Fruit fly (Drosophila melanogaster) whole organism, embryonic: ENCODE results near the gene CG17625.

Source experiments
- CG11504 ChIP-seq: fragments of 200-800 bp; sonication (Bioruptor generic); optimal IDR thresholded peaks from 3 replicates; lab custom pipeline; 2019; ENCODE audit warnings: missing biosample characterization, mild to moderate bottlenecking, missing genetic modification characterization, moderate library complexity
- CG13775 ChIP-seq: fragments of 200-800 bp; sonication (Bioruptor generic); optimal IDR thresholded peaks from 3 replicates; lab custom pipeline; 2017; ENCODE audit warnings: missing biosample characterization, mild to moderate bottlenecking, missing genetic modification characterization
- CG14710 ChIP-seq: fragments of 200-800 bp; sonication (Bioruptor generic); optimal IDR thresholded peaks from 3 replicates; lab custom pipeline; 2019; ENCODE audit warnings: missing biosample characterization, mild to moderate bottlenecking, missing genetic modification characterization, moderate library complexity
- CG15479 ChIP-seq: fragments of 200-800 bp; sonication (Bioruptor generic); optimal IDR thresholded peaks from 3 replicates; lab custom pipeline; 2019; ENCODE audit warnings: missing biosample characterization, mild to moderate bottlenecking, missing genetic modification characterization, moderate library complexity
- CG16813 ChIP-seq: fragments of 200-800 bp; sonication (Bioruptor generic); IDR thresholded peaks from 3 replicates; pipeline ENCODE4 v1.3.6; 2022; ENCODE audit warnings: missing biosample characterization, missing genetic modification characterization; ENCODE audit not compliant: partially characterized antibody
- CG17385 ChIP-seq: fragments of 200-800 bp; sonication (Bioruptor generic); optimal IDR thresholded peaks from 3 replicates; lab custom pipeline; 2018; ENCODE audit warnings: missing biosample characterization, mild to moderate bottlenecking, missing genetic modification characterization
- CG17829 ChIP-seq: fragments of 200-800 bp; optimal IDR thresholded peaks from 2 replicates; lab custom pipeline; 2019; ENCODE audit warnings: missing biosample characterization, mild to moderate bottlenecking, missing genetic modification characterization, moderate library complexity
- CG1792 ChIP-seq: fragments of 200-800 bp; sonication (Bioruptor generic); optimal IDR thresholded peaks from 2 replicates; lab custom pipeline; 2016; ENCODE audit warnings: missing biosample characterization, missing genetic modification characterization
- CG18476 ChIP-seq: fragments of 200-800 bp; sonication (Bioruptor generic); optimal IDR thresholded peaks from 2 replicates; lab custom pipeline; 2016; ENCODE audit warnings: missing biosample characterization, mild to moderate bottlenecking, missing genetic modification characterization
- CG2116 ChIP-seq: fragments of 200-800 bp; sonication (Bioruptor generic); optimal IDR thresholded peaks from 3 replicates; lab custom pipeline; 2018; ENCODE audit warnings: missing biosample characterization, mild to moderate bottlenecking, missing genetic modification characterization
- CG2875 ChIP-seq: fragments of 200-800 bp; sonication (Bioruptor generic); optimal IDR thresholded peaks from 2 replicates; lab custom pipeline; 2017; ENCODE audit warnings: missing biosample characterization, mild to moderate bottlenecking, missing genetic modification characterization, missing genetic modification reagents
- CG3163 ChIP-seq: fragments of 200-800 bp; sonication (Bioruptor generic); optimal IDR thresholded peaks from 3 replicates; lab custom pipeline; 2016; ENCODE audit warnings: missing biosample characterization, missing genetic modification characterization
- CG3281 ChIP-seq: fragments of 200-800 bp; sonication (Bioruptor generic); optimal IDR thresholded peaks from 3 replicates; lab custom pipeline; 2017; ENCODE audit warnings: missing biosample characterization, mild to moderate bottlenecking, missing genetic modification characterization
- CG4707 ChIP-seq: fragments of 200-800 bp; sonication (Bioruptor generic); optimal IDR thresholded peaks from 2 replicates; lab custom pipeline; 2018; ENCODE audit warnings: missing biosample characterization, mild to moderate bottlenecking, missing genetic modification characterization, moderate library complexity
- CG5180 ChIP-seq: fragments of 200-800 bp; sonication (Bioruptor generic); optimal IDR thresholded peaks from 3 replicates; lab custom pipeline; 2017; ENCODE audit warnings: missing biosample characterization, missing genetic modification characterization, mild to moderate bottlenecking, moderate library complexity, missing genetic modification reagents
- CG6854 ChIP-seq: fragments of 200-800 bp; sonication (Bioruptor generic); optimal IDR thresholded peaks from 3 replicates; lab custom pipeline; 2017; ENCODE audit warnings: missing biosample characterization, mild to moderate bottlenecking, missing genetic modification characterization
- CG7372 ChIP-seq: fragments of 200-800 bp; sonication (Bioruptor generic); IDR thresholded peaks from 2 replicates; pipeline ENCODE4 v1.3.6; 2022; ENCODE audit warnings: missing biosample characterization, missing genetic modification characterization
- CG7963 ChIP-seq: fragments of 200-800 bp; sonication (Bioruptor generic); IDR thresholded peaks from 3 replicates; pipeline ENCODE4 v1.3.6; 2022; ENCODE audit warnings: missing biosample characterization, missing genetic modification characterization; ENCODE audit not compliant: partially characterized antibody
- CG8290 ChIP-seq, 3 experiments: fragments of 200-800 bp; sonication (Bioruptor generic); optimal IDR thresholded peaks; 2 replicates each; lab custom pipeline; 2016 to 2019; ENCODE audit warnings: missing biosample characterization in 3 of 3, missing genetic modification characterization in 3 of 3, mild to moderate bottlenecking in 2 of 3, moderate library complexity in 1 of 3
- CG8478 ChIP-seq: fragments of >200 bp; optimal IDR thresholded peaks from 2 replicates; lab custom pipeline; 2018
- CG8924 ChIP-seq: fragments of 200-800 bp; optimal IDR thresholded peaks from 3 replicates; lab custom pipeline; 2019; ENCODE audit warnings: missing biosample characterization, mild to moderate bottlenecking, missing genetic modification characterization, moderate library complexity
- CG9817 ChIP-seq: fragments of 200-800 bp; sonication (Bioruptor generic); optimal IDR thresholded peaks from 2 replicates; lab custom pipeline; 2018; ENCODE audit warnings: missing biosample characterization, mild to moderate bottlenecking, missing genetic modification characterization, moderate library complexity
- Deaf1 ChIP-seq: fragments of 200-800 bp; optimal IDR thresholded peaks from 3 replicates; lab custom pipeline; 2019; ENCODE audit warnings: missing biosample characterization, mild to moderate bottlenecking, missing genetic modification characterization, moderate library complexity
- E2f2 ChIP-seq: fragments of 200-800 bp; sonication (Bioruptor generic); IDR thresholded peaks from 2 replicates; pipeline ENCODE4 v1.3.6; 2022; ENCODE audit warnings: missing biosample characterization, missing genetic modification characterization
- Ets65A ChIP-seq: fragments of 200-800 bp; sonication (Bioruptor generic); peaks from one replicate; lab custom pipeline; 2016; ENCODE audit warnings: missing biosample characterization, missing genetic modification characterization
- Fer3 ChIP-seq: fragments of 200-800 bp; sonication (Bioruptor generic); optimal IDR thresholded peaks from 2 replicates; lab custom pipeline; 2018; ENCODE audit warnings: missing biosample characterization, mild to moderate bottlenecking, missing genetic modification characterization, moderate library complexity
- Hr3 ChIP-seq: fragments of 200-800 bp; sonication (Bioruptor generic); optimal IDR thresholded peaks from 3 replicates; lab custom pipeline; 2016; ENCODE audit warnings: missing biosample characterization, missing genetic modification characterization
- Hr51 ChIP-seq, 2 experiments: fragments of 200-800 bp; sonication (Bioruptor generic); optimal IDR thresholded peaks; 2 replicates in 1 of 2; 3 replicates in 1 of 2; lab custom pipeline; 2016 to 2018; ENCODE audit warnings: missing biosample characterization in 2 of 2, missing genetic modification characterization in 2 of 2, mild to moderate bottlenecking in 1 of 2, moderate library complexity in 1 of 2
- Kr ChIP-seq: fragments of 200-800 bp; sonication (Bioruptor generic); optimal IDR thresholded peaks from 2 replicates; lab custom pipeline; 2017; ENCODE audit warnings: missing biosample characterization, mild to moderate bottlenecking, missing genetic modification characterization
- Lhr ChIP-seq: fragments of 200-800 bp; sonication (Bioruptor generic); optimal IDR thresholded peaks from 3 replicates; lab custom pipeline; 2017; ENCODE audit warnings: mild to moderate bottlenecking, missing biosample characterization, missing genetic modification reagents, missing genetic modification characterization
- NC2β ChIP-seq: fragments of 200-800 bp; sonication (Bioruptor generic); optimal IDR thresholded peaks from 2 replicates; lab custom pipeline; 2016; ENCODE audit warnings: missing biosample characterization, missing genetic modification characterization
- Scr ChIP-seq: fragments of 200-800 bp; sonication (Bioruptor generic); IDR thresholded peaks from 2 replicates; pipeline ENCODE4 v1.3.6; 2022; ENCODE audit warnings: missing biosample characterization, missing genetic modification characterization; ENCODE audit not compliant: partially characterized antibody
- Sin3A ChIP-seq: fragments of >200 bp; optimal IDR thresholded peaks from 2 replicates; lab custom pipeline; 2018
- Sry-δ ChIP-seq: fragments of 200-800 bp; sonication (Bioruptor generic); optimal IDR thresholded peaks from 2 replicates; lab custom pipeline; 2016; ENCODE audit warnings: missing biosample characterization, missing genetic modification characterization
- TFAM ChIP-seq: fragments of 200-800 bp; sonication (Bioruptor generic); optimal IDR thresholded peaks from 2 replicates; lab custom pipeline; 2017; ENCODE audit warnings: missing biosample characterization, missing genetic modification characterization, inconsistent platforms
- Trl ChIP-seq, 3 experiments: fragments of >200 bp in 2 of 3; fragments of 200-800 bp in 1 of 3; sonication (Bioruptor generic) in 1 of 3; optimal IDR thresholded peaks; 2 replicates in 1 of 3; 3 replicates in 2 of 3; lab custom pipeline; 2016 to 2017; ENCODE audit warnings: missing biosample characterization in 1 of 3, missing genetic modification characterization in 1 of 3
- bowl ChIP-seq: fragments of 200-800 bp; sonication (Bioruptor generic); IDR thresholded peaks from 2 replicates; pipeline ENCODE4 v1.3.6; 2022; ENCODE audit warnings: missing biosample characterization, missing genetic modification characterization
- chn ChIP-seq: fragments of 200-800 bp; sonication (Bioruptor generic); optimal IDR thresholded peaks from 2 replicates; lab custom pipeline; 2016; ENCODE audit warnings: missing biosample characterization, missing genetic modification characterization
- ci ChIP-seq: fragments of 200-800 bp; sonication (Bioruptor generic); IDR thresholded peaks from 3 replicates; pipeline ENCODE4 v1.3.6; 2022; ENCODE audit warnings: missing biosample characterization, missing genetic modification characterization
- cwo ChIP-seq: fragments of 200-800 bp; sonication (Bioruptor generic); optimal IDR thresholded peaks from 3 replicates; lab custom pipeline; 2017; ENCODE audit warnings: missing biosample characterization, missing genetic modification characterization, mild to moderate bottlenecking, moderate library complexity, missing genetic modification reagents
- gsb ChIP-seq: fragments of 200-800 bp; sonication (Bioruptor generic); IDR thresholded peaks from 2 replicates; pipeline ENCODE4 v1.3.6; 2022; ENCODE audit warnings: missing biosample characterization, missing genetic modification characterization
- jumu ChIP-seq: fragments of 200-800 bp; sonication (Bioruptor generic); optimal IDR thresholded peaks from 3 replicates; lab custom pipeline; 2016; ENCODE audit warnings: missing biosample characterization, missing genetic modification characterization
- lilli ChIP-seq: fragments of 200-800 bp; sonication (Bioruptor generic); optimal IDR thresholded peaks from 3 replicates; lab custom pipeline; 2016; ENCODE audit warnings: missing biosample characterization, missing genetic modification characterization
- nmo ChIP-seq: fragments of 200-800 bp; sonication (Bioruptor generic); optimal IDR thresholded peaks from 2 replicates; lab custom pipeline; 2018; ENCODE audit warnings: missing biosample characterization, mild to moderate bottlenecking, missing genetic modification characterization, moderate library complexity
- nom ChIP-seq: fragments of 200-800 bp; sonication (Bioruptor generic); optimal IDR thresholded peaks from 2 replicates; lab custom pipeline; 2017; ENCODE audit warnings: missing biosample characterization, missing genetic modification characterization, mild to moderate bottlenecking, moderate library complexity, missing genetic modification reagents
- peb ChIP-seq: fragments of 200-800 bp; sonication (Bioruptor generic); IDR thresholded peaks from 2 replicates; pipeline ENCODE4 v1.3.6; 2022; ENCODE audit warnings: missing biosample characterization, missing genetic modification characterization
- pfk ChIP-seq: fragments of 200-800 bp; sonication (Bioruptor generic); optimal IDR thresholded peaks from 2 replicates; lab custom pipeline; 2018; ENCODE audit warnings: missing biosample characterization, mild to moderate bottlenecking, missing genetic modification characterization, moderate library complexity
- schlank ChIP-seq: fragments of 200-800 bp; sonication (Bioruptor generic); optimal IDR thresholded peaks from 2 replicates; lab custom pipeline; 2018; ENCODE audit warnings: missing biosample characterization, mild to moderate bottlenecking, missing genetic modification characterization
- tll ChIP-seq, 2 experiments: fragments of 200-800 bp in 1 of 2; fragments of >200 bp in 1 of 2; sonication (Bioruptor generic) in 1 of 2; optimal IDR thresholded peaks; 2 replicates each; lab custom pipeline; 2017 to 2019; ENCODE audit warnings: missing biosample characterization in 2 of 2, missing genetic modification characterization in 2 of 2, mild to moderate bottlenecking in 1 of 2, moderate library complexity in 1 of 2
- twi ChIP-seq: fragments of 200-800 bp; optimal IDR thresholded peaks from 2 replicates; lab custom pipeline; 2019; ENCODE audit warnings: missing biosample characterization, mild to moderate bottlenecking, missing genetic modification characterization, moderate library complexity

Gene CG17625

dm6 chr3R:22649859-22650258, 36.8 kb upstream of the CG17625 start:
- TF ChIP-seq Sry-δ (GFP tag; lab: Kevin White, UChicago) (no peak), ci (GFP tag; lab: Robert Waterston, UW) (no peak), Lhr (GFP tag; lab: Kevin White, UChicago) (no peak), CG3281 (GFP tag; lab: Kevin White, UChicago) (no peak), lilli (GFP tag; lab: Kevin White, UChicago) (no peak), gsb (GFP tag; lab: Robert Waterston, UW) (no peak), CG13775 (no peak), CG2116 (GFP tag; lab: Kevin White, UChicago) (no peak), nmo (no peak), Ets65A (GFP tag; lab: Kevin White, UChicago) (peak; percentile 85), CG16813 (no peak), CG17385 (no peak), bowl (GFP tag; lab: Robert Waterston, UW) (no peak), CG8478 (peak; percentile 65), Deaf1 (no peak), CG5180 (no peak), Fer3 (tag; lab: Kevin White, UChicago) (no peak)

dm6 chr3R:22663115-22663514, 23.5 kb upstream of the CG17625 start:
- TF ChIP-seq CG11504 (peak; percentile 81), pfk (no peak), CG2875 (GFP tag; lab: Kevin White, UChicago) (peak; percentile 47), E2f2 (GFP tag; lab: Robert Waterston, UW) (peak; percentile 49), chn (peak; percentile 59), CG3163 (no peak), nom (no peak), CG7963 (GFP tag; lab: Robert Waterston, UW) (no peak), twi (tag; lab: Kevin White, UChicago) (no peak), NC2β (GFP tag; lab: Kevin White, UChicago) (peak; percentile 66), Trl (optimal IDR thresholded peaks at IDR 0.05; lab: Kevin White, UChicago) (no peak), Trl (GFP tag; optimal IDR thresholded peaks at IDR 0.05; lab: Kevin White, UChicago) (peak; percentile 10), CG18476 (GFP tag; lab: Kevin White, UChicago) (peak; percentile 11), Hr3 (GFP tag; lab: Kevin White, UChicago) (peak; percentile 70), CG9817 (tag; lab: Kevin White, UChicago) (peak; percentile 70), CG6854 (GFP tag; lab: Kevin White, UChicago) (peak; percentile 50), jumu (GFP tag; lab: Kevin White, UChicago) (peak; percentile 3), peb (GFP tag; lab: Robert Waterston, UW) (no peak), cwo (GFP tag; lab: Kevin White, UChicago) (peak; percentile 63), CG8290 (GFP tag; optimal IDR thresholded peaks at IDR 0.05; lab: Kevin White, UChicago) (no peak), CG8290 (tag; optimal IDR thresholded peaks at IDR 0.05; lab: Kevin White, UChicago) (peak in 1 of 2 experiments; percentile 91), Kr (GFP tag; lab: Kevin White, UChicago) (no peak), CG14710 (peak; percentile 29), CG17829 (tag; lab: Kevin White, UChicago) (no peak), Hr51 (GFP tag; optimal IDR thresholded peaks at IDR 0.05; lab: Kevin White, UChicago) (peak; percentile 56 to 73), TFAM (GFP tag; lab: Kevin White, UChicago) (no peak), CG4707 (GFP tag; lab: Kevin White, UChicago) (no peak), schlank (tag; lab: Kevin White, UChicago) (peak; percentile 15), Scr (GFP tag; lab: Robert Waterston, UW) (no peak), CG8924 (tag; lab: Kevin White, UChicago) (peak; percentile 63), CG7372 (GFP tag; lab: Robert Waterston, UW) (peak; percentile 35; the same call in 1 of the 2 replicates), tll (GFP tag; optimal IDR thresholded peaks at IDR 0.05; lab: Kevin White, UChicago) (no peak), Sin3A (lab: Kevin White, UChicago) (no peak), CG15479 (no peak), CG1792 (GFP tag; lab: Kevin White, UChicago) (no peak)
